Worm (Caenorhabditis elegans) whole organism, L3 larva: ENCODE measurements around the gene C25H3.7.

Source experiments
- aly-2 ChIP-seq: fragments of 150-350 bp; optimal IDR thresholded peaks from 2 replicates; lab custom pipeline; 2014; ENCODE audit warnings: missing biosample characterization, missing genetic modification characterization
- ama-1 ChIP-seq: fragments of 150-350 bp; optimal IDR thresholded peaks from 2 replicates; lab custom pipeline; 2018
- ceh-16 ChIP-seq: sonication (generic microtip); optimal IDR thresholded peaks from 2 replicates; lab custom pipeline; 2017; ENCODE audit warnings: missing biosample characterization, missing genetic modification characterization
- elt-2 ChIP-seq: sonication (generic microtip); optimal IDR thresholded peaks from 2 replicates; lab custom pipeline; 2016; ENCODE audit warnings: missing genetic modification reagents, mild to moderate bottlenecking, missing genetic modification characterization, missing compliant biosample characterization
- lin-39 ChIP-seq: fragments of 150-350 bp; optimal IDR thresholded peaks from 2 replicates; lab custom pipeline; 2018; ENCODE audit warnings: missing biosample characterization, missing genetic modification reagents, missing genetic modification characterization
- skn-1 ChIP-seq: fragments of 150-350 bp; optimal IDR thresholded peaks from 2 replicates; lab custom pipeline; 2014; ENCODE audit warnings: missing biosample characterization, missing genetic modification characterization
- unc-39 ChIP-seq: sonication (generic microtip); optimal IDR thresholded peaks from 4 replicates; lab custom pipeline; 2017; ENCODE audit warnings: missing biosample characterization, missing genetic modification characterization

DNA sequence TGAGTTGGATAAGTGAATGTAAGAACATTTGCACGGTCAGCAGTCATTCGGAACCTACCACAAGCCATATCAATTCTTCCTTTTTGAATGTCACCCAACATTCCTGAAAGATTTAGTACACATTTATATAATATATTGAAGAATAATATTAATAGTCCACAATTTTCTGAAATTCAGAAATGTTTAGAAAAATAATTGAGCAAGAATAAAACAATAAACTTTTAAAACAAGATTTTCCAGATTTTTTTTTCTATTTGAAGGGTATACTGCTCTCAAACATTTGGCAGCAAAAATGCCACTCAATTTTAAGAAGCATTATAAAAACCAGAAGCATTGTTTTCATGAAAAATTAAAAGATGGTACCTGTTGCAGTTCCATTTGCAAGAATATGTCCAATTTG is 31.9 kb downstream of the C25H3.7 start, which contains the start of gene F59E12.8:
- no peak for TF ChIP-seq ceh-16 (tag; lab: Kevin White, UChicago)
- TF ChIP-seq aly-2 (tag; lab: Kevin White, UChicago), result no peak
- no peak for TF ChIP-seq ama-1 (lab: Kevin White, UChicago)
- no peak for TF ChIP-seq lin-39 (tag; lab: Kevin White, UChicago)
- no peak for TF ChIP-seq unc-39 (tag; lab: Kevin White, UChicago)
- no peak for TF ChIP-seq elt-2 (tag; lab: Kevin White, UChicago)
- TF ChIP-seq skn-1 (tag; lab: Kevin White, UChicago), result no peak
